Worm (Caenorhabditis elegans) whole organism, midembryonic: ENCODE measurements around the gene T04C12.9.

ENCODE experiments used
- flt-1 ChIP-seq: fragments of 200-800 bp; sonication (Bioruptor generic); IDR thresholded peaks from 2 replicates; pipeline ENCODE4 v1.3.6; 2022; ENCODE audit warnings: missing genetic modification characterization, missing compliant biosample characterization
- med-1 ChIP-seq: sonication (generic microtip); optimal IDR thresholded peaks from 2 replicates; lab custom pipeline; 2017; ENCODE audit warnings: missing genetic modification characterization, mild to moderate bottlenecking, missing compliant biosample characterization, antibody characterized with exemption, missing genetic modification reagents; ENCODE audit not compliant: insufficient read depth
- ref-1 ChIP-seq: fragments of 200-800 bp; sonication (Bioruptor generic); conservative IDR thresholded peaks from 2 replicates; pipeline ENCODE4 v1.3.6; 2022; ENCODE audit warnings: missing genetic modification reagents, missing genetic modification characterization, missing compliant biosample characterization

- TF ChIP-seq ref-1 (GFP tag; lab: Robert Waterston, UW) (no peak), flt-1 (GFP tag; lab: Robert Waterston, UW) (no peak), med-1 (GFP tag; lab: Kevin White, UChicago) (no peak)
Measured at ce11 chrV:11098599-11098998, 35.6 kb upstream of the T04C12.9 start, which contains the start of gene cdkl-1.
